Fruit fly (Drosophila melanogaster): ENCODE measurements around the gene CG9281.
A peak's percentile ranks its signal among the peaks of the same experiment; 100 is the strongest.

CG9281 gene

dm6 chrX:15671026-15671563 is 39.2 kb downstream of the CG9281 start, which contains the start of gene CG15646 (continued):
- no peak for TF ChIP-seq CG15514 (GFP tag; optimal IDR thresholded peaks at IDR 0.05)
- no peak for TF ChIP-seq CG2889 (GFP tag; IDR thresholded peaks at IDR 0.05)
- no peak for TF ChIP-seq CG13287 (GFP tag; IDR thresholded peaks at IDR 0.05; ENCODE audit: partially characterized antibody)
- no peak for TF ChIP-seq ap (GFP tag; IDR thresholded peaks at IDR 0.05)
- peak; percentile 92 for TF ChIP-seq zf30C (GFP tag; optimal IDR thresholded peaks at IDR 0.05)
- peak; percentile 82 for TF ChIP-seq CG16815 (GFP tag; optimal IDR thresholded peaks at IDR 0.05)
- TF ChIP-seq CG6272 (GFP tag; IDR thresholded peaks at IDR 0.05): no peak
- peak; percentile 61 for TF ChIP-seq pros (GFP tag; optimal IDR thresholded peaks at IDR 0.05)
- peak; percentile 80 for TF ChIP-seq unpg (GFP tag; optimal IDR thresholded peaks at IDR 0.05)
- no peak for TF ChIP-seq Hr78 (GFP tag; optimal IDR thresholded peaks at IDR 0.05)
- TF ChIP-seq CG11696 (GFP tag; IDR thresholded peaks at IDR 0.05): no peak
- no peak for TF ChIP-seq abd-A (tag; optimal IDR thresholded peaks at IDR 0.05)
- 0 out of 2 replicates have a peak, but pooled peaks have one; percentile 9 for TF ChIP-seq CG9215 (GFP tag; IDR thresholded peaks at IDR 0.05)
- TF ChIP-seq pho (GFP tag; optimal IDR thresholded peaks at IDR 0.05): no peak
- peak; percentile 83 for TF ChIP-seq ara (GFP tag; IDR thresholded peaks at IDR 0.05)
- peak; percentile 95 for TF ChIP-seq CG33557 (GFP tag; optimal IDR thresholded peaks at IDR 0.05)
- TF ChIP-seq CG17912 (GFP tag; optimal IDR thresholded peaks at IDR 0.05): no peak
- 0 out of 2 replicates have a peak, but pooled peaks have one; percentile 12 for TF ChIP-seq CG4730 (GFP tag; IDR thresholded peaks at IDR 0.05)
- peak in 1 of 3 experiments; percentile 79 for TF ChIP-seq Stat92E (GFP tag; optimal IDR thresholded peaks at IDR 0.05)
- TF ChIP-seq gro (GFP tag; optimal IDR thresholded peaks at IDR 0.05): no peak
- TF ChIP-seq CG10267 (tag; optimal IDR thresholded peaks at IDR 0.05): peak; percentile 89
- TF ChIP-seq Hsf (GFP tag; optimal IDR thresholded peaks at IDR 0.05): peak; percentile 27
- no peak for TF ChIP-seq CG12071 (GFP tag; optimal IDR thresholded peaks at IDR 0.05)
- TF ChIP-seq Bdp1 (GFP tag; optimal IDR thresholded peaks at IDR 0.05): no peak
- TF ChIP-seq kni (GFP tag; optimal IDR thresholded peaks at IDR 0.05): no peak
- peak; percentile 17; the same call in 1 of the 2 replicates for TF ChIP-seq sob (GFP tag; IDR thresholded peaks at IDR 0.05)
- no peak for TF ChIP-seq so (GFP tag; IDR thresholded peaks at IDR 0.05)
- TF ChIP-seq nerfin-1 (tag; optimal IDR thresholded peaks at IDR 0.05): peak; percentile 98
- TF ChIP-seq toy (GFP tag; IDR thresholded peaks at IDR 0.05): no peak
- 0 out of 2 replicates have a peak, but pooled peaks have one; percentile 25 for TF ChIP-seq CG32532 (GFP tag; IDR thresholded peaks at IDR 0.05)
- TF ChIP-seq gem (tag; optimal IDR thresholded peaks at IDR 0.05): peak; percentile 90
- TF ChIP-seq aop (GFP tag; IDR thresholded peaks at IDR 0.05): no peak
- peak; percentile 74 for TF ChIP-seq Sox100B (GFP tag; optimal IDR thresholded peaks at IDR 0.05)
- no peak for TF ChIP-seq HLH54F (GFP tag; optimal IDR thresholded peaks at IDR 0.05)
- TF ChIP-seq Bteb2 (GFP tag; optimal IDR thresholded peaks at IDR 0.05): no peak
- TF ChIP-seq Jarid2 (GFP tag; optimal IDR thresholded peaks at IDR 0.05): peak; percentile 25
- TF ChIP-seq H15 (GFP tag; IDR thresholded peaks at IDR 0.05): no peak
- no peak for TF ChIP-seq Gsc (GFP tag; IDR thresholded peaks at IDR 0.05)
- peak; percentile 25 for TF ChIP-seq lbe (GFP tag; optimal IDR thresholded peaks at IDR 0.05)
- TF ChIP-seq CG18476 (GFP tag; optimal IDR thresholded peaks at IDR 0.05): peak; percentile 98
- TF ChIP-seq schlank (tag; optimal IDR thresholded peaks at IDR 0.05): no peak
- TF ChIP-seq zfh1 (GFP tag; IDR thresholded peaks at IDR 0.05): peak; percentile 74; the same call in 2 of the 3 replicates
- TF ChIP-seq CG13775 (GFP tag; optimal IDR thresholded peaks at IDR 0.05): peak; percentile 76
- TF ChIP-seq Side (GFP tag; optimal IDR thresholded peaks at IDR 0.05): no peak
- no peak for TF ChIP-seq h (optimal IDR thresholded peaks at IDR 0.05)
- no peak for TF ChIP-seq ato (GFP tag; IDR thresholded peaks at IDR 0.05; ENCODE audit: partially characterized antibody)
- peak; percentile 74 for TF ChIP-seq fd102C (GFP tag; optimal IDR thresholded peaks at IDR 0.05)
- no peak for TF ChIP-seq CG9932 (GFP tag; IDR thresholded peaks at IDR 0.05)
- no peak for TF ChIP-seq gfzf (GFP tag; optimal IDR thresholded peaks at IDR 0.05)
- peak; percentile 75 for TF ChIP-seq Blimp-1 (GFP tag; optimal IDR thresholded peaks at IDR 0.05)

All from whole organism, embryonic.